Worm (Caenorhabditis elegans) whole organism, young adult: ENCODE measurements around the gene mif-1.

Experiments
- B0019.2 ChIP-seq: fragments of 200-800 bp; sonication (Bioruptor generic); conservative IDR thresholded peaks from 2 replicates; pipeline ENCODE4 v1.3.6; 2022; ENCODE audit warnings: missing genetic modification reagents, missing genetic modification characterization, missing compliant biosample characterization
- Y67H2A.10 ChIP-seq: fragments of 200-800 bp; sonication (Bioruptor generic); conservative IDR thresholded peaks from 2 replicates; pipeline ENCODE4 v1.3.6; 2022; ENCODE audit warnings: missing genetic modification reagents, missing genetic modification characterization, missing compliant biosample characterization
- ama-1 ChIP-seq, 3 experiments: fragments of 150-350 bp in 1 of 3; sonication (generic microtip) in 2 of 3; optimal IDR thresholded peaks; 2 replicates each; lab custom pipeline; 2014 to 2018; ENCODE audit warnings: missing biosample characterization in 2 of 3, missing genetic modification characterization in 2 of 3, missing genetic modification reagents in 2 of 3
- ceh-27 ChIP-seq: fragments of 200-800 bp; sonication (Bioruptor generic); optimal IDR thresholded peaks from 2 replicates; lab custom pipeline; 2018; ENCODE audit warnings: mild to moderate bottlenecking, missing genetic modification characterization, moderate library complexity, missing compliant biosample characterization
- lin-40 ChIP-seq: sonication (generic microtip); optimal IDR thresholded peaks from 2 replicates; lab custom pipeline; 2016; ENCODE audit warnings: missing genetic modification characterization, mild to moderate bottlenecking, missing compliant biosample characterization, missing genotype, missing genetic modification reagents
- lin-54 ChIP-seq: fragments of 200-800 bp; sonication (Bioruptor generic); optimal IDR thresholded peaks from 2 replicates; lab custom pipeline; 2018; ENCODE audit warnings: mild to moderate bottlenecking, missing genetic modification characterization, missing compliant biosample characterization
- madf-3 ChIP-seq: fragments of 200-800 bp; sonication (Bioruptor generic); IDR thresholded peaks from 2 replicates; pipeline ENCODE4 v1.3.6; 2022; ENCODE audit warnings: missing genetic modification reagents, missing genetic modification characterization, missing compliant biosample characterization
- rpc-1 ChIP-seq, 2 experiments: fragments of 150-350 bp in 1 of 2; sonication (generic microtip) in 1 of 2; optimal IDR thresholded peaks; 2 replicates each; lab custom pipeline; 2014 to 2018; ENCODE audit warnings: missing biosample characterization in 1 of 2, missing genetic modification characterization in 1 of 2, missing genetic modification reagents in 1 of 2, missing genotype in 1 of 2
- snpc-1.3 ChIP-seq: sonication (generic microtip); optimal IDR thresholded peaks from 2 replicates; lab custom pipeline; 2017; ENCODE audit warnings: missing genetic modification characterization, mild to moderate bottlenecking, missing compliant biosample characterization, antibody characterized with exemption, moderate library complexity, missing genotype, missing genetic modification reagents; ENCODE audit not compliant: insufficient read depth
- unc-62 ChIP-seq: fragments of 150-350 bp; optimal IDR thresholded peaks from 2 replicates; lab custom pipeline; 2014; ENCODE audit warnings: missing biosample characterization, missing genetic modification reagents, missing genetic modification characterization
- zfh-2 ChIP-seq: fragments of 200-800 bp; sonication (Bioruptor generic); conservative IDR thresholded peaks from 2 replicates; pipeline ENCODE4 v1.3.6; 2022; ENCODE audit warnings: missing genetic modification reagents, missing genetic modification characterization, missing compliant biosample characterization
- ztf-18 ChIP-seq: sonication (generic microtip); optimal IDR thresholded peaks from 2 replicates; lab custom pipeline; 2016; ENCODE audit warnings: missing genotype, mild to moderate bottlenecking, missing genetic modification characterization, missing compliant biosample characterization

DNA sequence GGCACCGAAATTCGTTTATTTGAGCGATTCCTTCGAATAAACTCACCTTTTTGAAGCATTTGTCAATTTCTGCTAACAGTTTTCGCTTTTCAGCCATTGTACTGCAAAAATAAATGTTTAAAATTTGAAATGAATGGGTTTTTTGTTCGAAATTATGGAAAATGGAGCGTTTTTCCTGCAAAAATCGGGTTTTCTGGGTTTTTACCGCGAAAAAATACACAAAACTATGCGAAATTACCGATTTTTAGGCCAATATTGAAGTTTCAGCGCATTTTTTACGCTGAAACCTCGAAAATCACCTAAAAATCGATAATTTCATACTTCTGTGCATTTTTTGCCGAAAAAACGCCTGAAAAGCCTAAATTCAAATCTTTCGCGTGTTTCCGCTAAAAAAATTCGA lies 1.6 kb upstream of the mif-1 start, which contains the start of gene ntl-3:
- TF ChIP-seq Y67H2A.10 (GFP tag; lab: Robert Waterston, UW), result no peak
- TF ChIP-seq ztf-18 (tag; lab: Kevin White, UChicago), result no peak
- no peak for TF ChIP-seq snpc-1.3 (tag; lab: Kevin White, UChicago)
- no peak for TF ChIP-seq B0019.2 (GFP tag; lab: Robert Waterston, UW)
- TF ChIP-seq ama-1 (optimal IDR thresholded peaks at IDR 0.05; lab: Kevin White, UChicago), result no peak
- no peak for TF ChIP-seq ama-1 (GFP tag; optimal IDR thresholded peaks at IDR 0.05; lab: Kevin White, UChicago)
- no peak for TF ChIP-seq rpc-1 (optimal IDR thresholded peaks at IDR 0.05; lab: Kevin White, UChicago)
- TF ChIP-seq rpc-1 (tag; optimal IDR thresholded peaks at IDR 0.05; lab: Kevin White, UChicago), result no peak
- TF ChIP-seq madf-3 (GFP tag; lab: Robert Waterston, UW), result no peak
- no peak for TF ChIP-seq zfh-2
- no peak for TF ChIP-seq ceh-27 (GFP tag; lab: Kevin White, UChicago)
- no peak for TF ChIP-seq unc-62 (GFP tag; lab: Kevin White, UChicago)
- no peak for TF ChIP-seq lin-40 (tag; lab: Kevin White, UChicago)
- TF ChIP-seq lin-54 (GFP tag; lab: Kevin White, UChicago), result no peak
